Fruit fly (Drosophila melanogaster) S2 (cell line): ENCODE measurements around the gene GluRIIB.

Experiments used
- CG8478 ChIP-seq: fragments of >200 bp; optimal IDR thresholded peaks from 2 replicates; lab custom pipeline; 2018
- CTCF ChIP-seq, 2 experiments: fragments of >200 bp; optimal IDR thresholded peaks; 2 replicates each; lab custom pipeline; 2018

GluRIIB gene

DNA sequence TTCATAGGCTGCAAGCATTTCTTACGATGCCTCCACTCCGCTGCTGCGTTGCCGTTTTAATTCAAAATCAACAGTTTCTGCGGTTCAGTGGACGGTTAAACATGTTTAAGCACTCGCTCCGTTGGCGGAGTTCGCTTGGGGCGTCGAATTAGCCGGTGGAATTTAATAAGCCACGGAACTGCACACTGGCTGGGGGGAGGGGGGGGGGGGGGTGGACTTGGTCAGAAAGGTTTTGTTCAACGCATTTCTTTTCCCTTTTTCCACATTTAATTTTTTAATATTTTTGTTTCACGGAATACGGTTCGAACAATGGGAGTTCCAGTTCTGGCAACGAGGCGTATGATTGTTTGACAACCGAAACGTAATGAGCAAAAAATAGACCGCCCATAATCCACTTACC is 51.5 kb downstream of the GluRIIB start:
- TF ChIP-seq CG8478 (lab: Kevin White, UChicago) (no peak), CTCF (optimal IDR thresholded peaks at IDR 0.05; lab: Kevin White, UChicago) (no peak)
